Worm (Caenorhabditis elegans) whole organism, young adult: ENCODE results near the gene Y47A7.2.

ENCODE experiments used
- B0035.1 ChIP-seq: sonication (generic microtip); optimal IDR thresholded peaks from 2 replicates; lab custom pipeline; 2016; ENCODE audit warnings: missing genetic modification characterization, mild to moderate bottlenecking, missing compliant biosample characterization, missing genotype, missing genetic modification reagents
- C06A6.2 ChIP-seq: fragments of 200-800 bp; sonication (Bioruptor generic); conservative IDR thresholded peaks from 2 replicates; pipeline ENCODE4 v1.3.6; 2022; ENCODE audit warnings: missing genetic modification characterization, missing compliant biosample characterization
- F37B4.10 ChIP-seq: fragments of 200-800 bp; sonication (Bioruptor generic); IDR thresholded peaks from 2 replicates; pipeline ENCODE4 v1.3.6; 2022; ENCODE audit warnings: missing genetic modification characterization, missing compliant biosample characterization
- F49E8.2 ChIP-seq: sonication (generic microtip); optimal IDR thresholded peaks from 3 replicates; lab custom pipeline; 2017; ENCODE audit warnings: missing genetic modification characterization, mild to moderate bottlenecking, missing compliant biosample characterization, antibody characterized with exemption, moderate library complexity; ENCODE audit not compliant: insufficient read depth
- F52B5.7 ChIP-seq: sonication (generic microtip); optimal IDR thresholded peaks from 2 replicates; lab custom pipeline; 2016; ENCODE audit warnings: mild to moderate bottlenecking, missing genetic modification characterization, missing compliant biosample characterization
- F55B11.4 ChIP-seq: sonication (generic microtip); optimal IDR thresholded peaks from 2 replicates; lab custom pipeline; 2016; ENCODE audit warnings: missing compliant biosample characterization, missing genetic modification characterization, borderline replicate concordance; ENCODE audit not compliant: insufficient read depth
- K12H6.12 ChIP-seq: fragments of 200-800 bp; sonication (Bioruptor generic); optimal IDR thresholded peaks from 2 replicates; lab custom pipeline; 2018; ENCODE audit warnings: mild to moderate bottlenecking, missing genetic modification characterization, missing compliant biosample characterization
- T07F8.4 ChIP-seq: sonication (generic microtip); optimal IDR thresholded peaks from 2 replicates; lab custom pipeline; 2016; ENCODE audit warnings: mild to moderate bottlenecking, missing genetic modification characterization, moderate library complexity, missing compliant biosample characterization
- aptf-2 ChIP-seq: fragments of 200-800 bp; sonication (Bioruptor generic); conservative IDR thresholded peaks from 2 replicates; pipeline ENCODE4 v1.3.6; 2022; ENCODE audit warnings: missing genetic modification reagents, missing genetic modification characterization, missing compliant biosample characterization
- atf-7 ChIP-seq: sonication (generic microtip); optimal IDR thresholded peaks from 2 replicates; lab custom pipeline; 2017; ENCODE audit warnings: mild to moderate bottlenecking, missing genetic modification characterization, missing compliant biosample characterization
- athp-1 ChIP-seq: sonication (generic microtip); optimal IDR thresholded peaks from 2 replicates; lab custom pipeline; 2017; ENCODE audit warnings: mild to moderate bottlenecking, missing genetic modification characterization, missing compliant biosample characterization
- chd-7 ChIP-seq: sonication (generic microtip); optimal IDR thresholded peaks from 2 replicates; lab custom pipeline; 2016; ENCODE audit warnings: mild to moderate bottlenecking, missing genetic modification characterization, moderate library complexity, missing compliant biosample characterization
- die-1 ChIP-seq: sonication (generic microtip); optimal IDR thresholded peaks from 2 replicates; lab custom pipeline; 2016; ENCODE audit warnings: missing genotype, mild to moderate bottlenecking, missing genetic modification characterization, missing compliant biosample characterization
- egrh-3 ChIP-seq: fragments of 200-800 bp; sonication (Bioruptor generic); IDR thresholded peaks from 2 replicates; pipeline ENCODE4 v1.3.6; 2022; ENCODE audit warnings: missing genetic modification reagents, missing genetic modification characterization, missing compliant biosample characterization
- gei-17 ChIP-seq: fragments of 200-800 bp; sonication (Bioruptor generic); optimal IDR thresholded peaks from 2 replicates; lab custom pipeline; 2018; ENCODE audit warnings: mild to moderate bottlenecking, missing genetic modification characterization, missing compliant biosample characterization
- him-1 ChIP-seq: sonication (generic microtip); optimal IDR thresholded peaks from 2 replicates; lab custom pipeline; 2016; ENCODE audit warnings: missing genotype, missing genetic modification reagents, missing genetic modification characterization, missing compliant biosample characterization
- hmg-1.2 ChIP-seq: fragments of 200-800 bp; sonication (Bioruptor generic); IDR thresholded peaks from 2 replicates; pipeline ENCODE4 v1.3.6; 2022; ENCODE audit warnings: missing genetic modification reagents, missing genetic modification characterization, missing compliant biosample characterization
- lag-1 ChIP-seq: fragments of 200-800 bp; sonication (Bioruptor generic); IDR thresholded peaks from 2 replicates; pipeline ENCODE4 v1.3.6; 2022; ENCODE audit warnings: missing genetic modification reagents, missing genetic modification characterization, missing compliant biosample characterization
- lsl-1 ChIP-seq: fragments of 200-800 bp; sonication (Bioruptor generic); optimal IDR thresholded peaks from 2 replicates; lab custom pipeline; 2018; ENCODE audit warnings: mild to moderate bottlenecking, missing genetic modification characterization, moderate library complexity, missing compliant biosample characterization
- madf-10 ChIP-seq: sonication (generic microtip); optimal IDR thresholded peaks from 2 replicates; lab custom pipeline; 2016; ENCODE audit warnings: mild to moderate bottlenecking, missing genetic modification characterization, missing compliant biosample characterization
- madf-3 ChIP-seq: fragments of 200-800 bp; sonication (Bioruptor generic); IDR thresholded peaks from 2 replicates; pipeline ENCODE4 v1.3.6; 2022; ENCODE audit warnings: missing genetic modification reagents, missing genetic modification characterization, missing compliant biosample characterization
- madf-6 ChIP-seq: fragments of 200-800 bp; sonication (Bioruptor generic); IDR thresholded peaks from 2 replicates; pipeline ENCODE4 v1.3.6; 2022; ENCODE audit warnings: missing genetic modification reagents, missing genetic modification characterization, missing compliant biosample characterization
- mes-4 ChIP-seq: sonication (generic microtip); optimal IDR thresholded peaks from 2 replicates; lab custom pipeline; 2016; ENCODE audit warnings: missing genotype, missing genetic modification characterization, missing compliant biosample characterization
- nfya-2 ChIP-seq: fragments of 200-800 bp; sonication (Bioruptor generic); IDR thresholded peaks from 2 replicates; pipeline ENCODE4 v1.3.6; 2022; ENCODE audit warnings: missing genetic modification reagents, missing genetic modification characterization, missing compliant biosample characterization
- nfyb-1 ChIP-seq: fragments of 200-800 bp; sonication (Bioruptor generic); IDR thresholded peaks from 2 replicates; pipeline ENCODE4 v1.3.6; 2022; ENCODE audit warnings: missing genetic modification reagents, missing genetic modification characterization, missing compliant biosample characterization
- nhr-120 ChIP-seq: fragments of 200-800 bp; sonication (Bioruptor generic); IDR thresholded peaks from 2 replicates; pipeline ENCODE4 v1.3.6; 2022; ENCODE audit warnings: missing genetic modification characterization, missing compliant biosample characterization
- nhr-80 ChIP-seq: sonication (generic microtip); optimal IDR thresholded peaks from 2 replicates; lab custom pipeline; 2016; ENCODE audit warnings: missing genetic modification characterization, missing compliant biosample characterization
- rcor-1 ChIP-seq: fragments of 200-800 bp; sonication (Bioruptor generic); IDR thresholded peaks from 2 replicates; pipeline ENCODE4 v1.3.6; 2022; ENCODE audit warnings: missing genetic modification reagents, missing genetic modification characterization, missing compliant biosample characterization
- sea-2 ChIP-seq: fragments of 200-800 bp; sonication (Bioruptor generic); IDR thresholded peaks from 2 replicates; pipeline ENCODE4 v1.3.6; 2022; ENCODE audit warnings: missing genetic modification characterization, missing compliant biosample characterization
- somi-1 ChIP-seq: fragments of 200-800 bp; sonication (Bioruptor generic); optimal IDR thresholded peaks from 2 replicates; lab custom pipeline; 2018; ENCODE audit warnings: mild to moderate bottlenecking, missing genetic modification characterization, missing compliant biosample characterization
- tbx-9 ChIP-seq: sonication (generic microtip); optimal IDR thresholded peaks from 2 replicates; lab custom pipeline; 2016; ENCODE audit warnings: borderline replicate concordance, missing genetic modification characterization, inconsistent platforms, missing compliant biosample characterization
- xnd-1 ChIP-seq: sonication (generic microtip); optimal IDR thresholded peaks from 2 replicates; lab custom pipeline; 2016; ENCODE audit warnings: missing genotype, missing genetic modification reagents, missing genetic modification characterization, missing compliant biosample characterization
- ztf-18 ChIP-seq: sonication (generic microtip); optimal IDR thresholded peaks from 2 replicates; lab custom pipeline; 2016; ENCODE audit warnings: missing genotype, mild to moderate bottlenecking, missing genetic modification characterization, missing compliant biosample characterization
- ztf-6 ChIP-seq: fragments of 200-800 bp; sonication (Bioruptor generic); IDR thresholded peaks from 2 replicates; pipeline ENCODE4 v1.3.6; 2022; ENCODE audit warnings: missing genetic modification reagents, missing genetic modification characterization, missing compliant biosample characterization

Gene Y47A7.2

DNA sequence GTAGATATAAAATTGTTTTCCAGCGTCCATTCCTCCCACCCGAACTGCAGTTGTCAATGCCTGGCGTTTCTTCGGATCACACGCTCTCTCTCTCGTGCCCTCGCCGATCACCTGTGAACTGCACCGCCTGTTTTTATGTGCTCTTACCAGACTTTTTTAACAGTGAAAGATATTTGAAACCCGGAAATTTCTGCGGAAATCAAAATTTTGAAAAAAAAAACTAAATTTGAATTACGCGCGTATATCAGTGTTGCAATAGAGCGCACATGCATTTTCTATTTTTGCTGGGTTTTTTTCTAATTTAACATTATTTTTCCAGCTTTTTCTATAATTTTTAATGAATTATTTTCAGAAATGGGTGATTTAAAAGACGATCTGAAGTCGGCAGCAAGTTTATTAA lies 6.0 kb upstream of the Y47A7.2 start, which contains the start of gene ttc-37 (continued):
- no peak for TF ChIP-seq aptf-2 (GFP tag; lab: Robert Waterston, UW)

DNA sequence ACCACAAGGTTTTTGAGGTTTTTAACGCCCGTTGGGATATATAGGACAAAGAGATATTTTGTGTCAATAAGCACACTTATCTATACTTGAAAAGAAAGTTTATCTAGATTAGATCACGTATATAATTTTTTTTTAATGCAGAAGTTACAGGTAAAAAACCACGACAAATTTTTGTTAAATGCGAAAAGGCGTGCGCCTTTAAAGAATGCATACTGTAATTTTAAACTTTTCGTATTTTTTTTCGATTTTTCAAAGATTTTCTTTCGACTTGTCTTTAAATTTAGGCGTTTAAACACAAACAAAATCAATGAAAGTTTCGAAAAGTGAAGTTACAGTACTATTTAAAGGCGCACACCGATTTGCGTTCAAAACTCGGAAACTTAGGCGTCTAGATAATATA lies 5.5 kb upstream of the Y47A7.2 start:
- TF ChIP-seq lsl-1 (GFP tag; lab: Kevin White, UChicago) (peak; percentile 63), nfyb-1 (GFP tag; lab: Robert Waterston, UW) (no peak), madf-6 (GFP tag; lab: Robert Waterston, UW) (peak; percentile 54; the same call in 1 of the 2 replicates), him-1 (tag; lab: Kevin White, UChicago) (no peak), xnd-1 (tag; lab: Kevin White, UChicago) (peak; percentile 45), lag-1 (GFP tag; lab: Robert Waterston, UW) (no peak), ztf-6 (no peak)

ce11 chrV:5201706-5202105 lies 3.6 kb upstream of the Y47A7.2 start:
- TF ChIP-seq chd-7, result no peak
- no peak for TF ChIP-seq athp-1 (tag; lab: Kevin White, UChicago)
- TF ChIP-seq F52B5.7 (tag; lab: Kevin White, UChicago), result no peak
- no peak for TF ChIP-seq somi-1 (GFP tag; lab: Kevin White, UChicago)
- TF ChIP-seq K12H6.12 (tag; lab: Kevin White, UChicago), result no peak
- no peak for TF ChIP-seq lag-1 (GFP tag; lab: Robert Waterston, UW)
- no peak for TF ChIP-seq F55B11.4 (tag; lab: Kevin White, UChicago)
- TF ChIP-seq madf-3 (GFP tag; lab: Robert Waterston, UW), result no peak
- no peak for TF ChIP-seq nhr-80 (tag; lab: Kevin White, UChicago)
- no peak for TF ChIP-seq B0035.1 (tag; lab: Kevin White, UChicago)
- no peak for TF ChIP-seq rcor-1 (GFP tag; lab: Robert Waterston, UW)
- TF ChIP-seq T07F8.4 (tag; lab: Kevin White, UChicago), result no peak
- TF ChIP-seq F49E8.2 (tag; lab: Kevin White, UChicago), result no peak
- no peak for TF ChIP-seq nhr-120
- TF ChIP-seq madf-10 (tag; lab: Kevin White, UChicago), result no peak
- TF ChIP-seq sea-2 (GFP tag; lab: Robert Waterston, UW), result no peak
- TF ChIP-seq hmg-1.2, result no peak
- TF ChIP-seq C06A6.2 (GFP tag; lab: Robert Waterston, UW), result no peak
- no peak for TF ChIP-seq F37B4.10 (GFP tag; lab: Robert Waterston, UW)
- no peak for TF ChIP-seq nfya-2

DNA sequence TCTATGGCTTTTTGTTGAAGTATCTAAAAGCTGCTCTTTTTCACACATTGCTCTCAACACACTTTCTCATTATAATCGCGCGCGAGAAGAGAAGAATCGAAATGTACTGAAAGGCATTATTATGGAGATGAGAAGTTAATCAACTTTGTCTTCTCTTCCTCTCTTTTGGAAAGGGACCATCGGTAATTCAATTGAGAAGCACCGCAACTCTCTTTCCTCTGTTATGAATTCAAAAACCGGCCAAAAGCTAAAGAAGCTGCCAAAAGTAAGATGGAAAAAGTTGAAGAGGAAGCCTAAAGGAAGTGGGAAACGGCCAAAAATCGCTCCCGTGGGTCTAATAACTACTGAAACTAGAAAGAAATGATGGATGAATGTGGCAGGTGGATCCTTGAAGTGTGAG lies 2.0 kb upstream of the Y47A7.2 start:
- TF ChIP-seq gei-17 (GFP tag; lab: Kevin White, UChicago) (no peak), tbx-9 (tag; lab: Kevin White, UChicago) (no peak), mes-4 (no peak), sea-2 (GFP tag; lab: Robert Waterston, UW) (no peak), atf-7 (tag; lab: Kevin White, UChicago) (no peak), rcor-1 (GFP tag; lab: Robert Waterston, UW) (no peak), ztf-18 (no peak), die-1 (tag; lab: Kevin White, UChicago) (no peak), egrh-3 (GFP tag; lab: Robert Waterston, UW) (no peak)
